Worm (Caenorhabditis elegans) whole organism, mixed stage, embryonic: ENCODE results near the gene ZK1321.1.

ENCODE experiments used
- cnd-1 ChIP-seq: fragments of 200-800 bp; sonication (Bioruptor generic); optimal IDR thresholded peaks from 2 replicates; lab custom pipeline; 2018; ENCODE audit warnings: mild to moderate bottlenecking, missing genetic modification characterization, missing compliant biosample characterization
- ham-2 ChIP-seq: fragments of 200-800 bp; sonication (Bioruptor generic); optimal IDR thresholded peaks from 2 replicates; lab custom pipeline; 2018; ENCODE audit warnings: mild to moderate bottlenecking, missing genetic modification characterization, missing compliant biosample characterization
- lsy-2 ChIP-seq: fragments of 150-350 bp; optimal IDR thresholded peaks from 2 replicates; lab custom pipeline; 2014; ENCODE audit warnings: missing biosample characterization, missing genetic modification characterization
- mep-1 ChIP-seq: fragments of 150-350 bp; optimal IDR thresholded peaks from 2 replicates; lab custom pipeline; 2017; ENCODE audit warnings: missing biosample characterization, missing genetic modification reagents, missing genetic modification characterization, inconsistent platforms
- unc-62 ChIP-seq: fragments of 150-350 bp; optimal IDR thresholded peaks from 2 replicates; lab custom pipeline; 2014; ENCODE audit warnings: missing biosample characterization, missing genetic modification reagents, missing genetic modification characterization
- zip-8 ChIP-seq: fragments of 150-350 bp; optimal IDR thresholded peaks from 2 replicates; lab custom pipeline; 2014; ENCODE audit warnings: missing biosample characterization, missing genetic modification characterization

ce11 chrII:9753056-9753455 is 774 bp upstream of the ZK1321.1 start, which contains the start of gene Y53C12B.7:
- TF ChIP-seq mep-1 (tag; lab: Kevin White, UChicago) = no peak
- no peak for TF ChIP-seq ham-2 (GFP tag; lab: Kevin White, UChicago)
- TF ChIP-seq lsy-2 (tag; lab: Kevin White, UChicago) = no peak
- no peak for TF ChIP-seq unc-62 (GFP tag; lab: Kevin White, UChicago)
- no peak for TF ChIP-seq cnd-1
- TF ChIP-seq zip-8 (tag; lab: Kevin White, UChicago) = no peak
